Worm (Caenorhabditis elegans) whole organism, L4 larva: ENCODE results near the gene daf-15.

Experiments used
- D1046.2 ChIP-seq: fragments of 200-800 bp; sonication (Bioruptor generic); IDR thresholded peaks from 2 replicates; pipeline ENCODE4 v1.3.6; 2022; ENCODE audit warnings: missing genetic modification characterization, missing compliant biosample characterization
- F10B5.3 ChIP-seq: sonication (generic microtip); optimal IDR thresholded peaks from 2 replicates; lab custom pipeline; 2016; ENCODE audit warnings: mild to moderate bottlenecking, missing genetic modification characterization, missing compliant biosample characterization
- F26F4.8 ChIP-seq: fragments of 200-800 bp; sonication (Bioruptor generic); conservative IDR thresholded peaks from 2 replicates; pipeline ENCODE4 v1.3.6; 2022; ENCODE audit warnings: missing genetic modification characterization, missing compliant biosample characterization
- F44E2.7 ChIP-seq: fragments of 200-800 bp; sonication (Bioruptor generic); IDR thresholded peaks from 2 replicates; pipeline ENCODE4 v2.1.2; 2022; ENCODE audit warnings: missing genetic modification characterization, missing compliant biosample characterization
- R02D3.7 ChIP-seq: fragments of 150-350 bp; sonication (generic microtip); optimal IDR thresholded peaks from 3 replicates; lab custom pipeline; 2014; ENCODE audit warnings: missing biosample characterization, missing genetic modification characterization
- Y105C5A.15 ChIP-seq: fragments of 200-800 bp; sonication (Bioruptor generic); IDR thresholded peaks from 2 replicates; pipeline ENCODE4 v1.3.6; 2022; ENCODE audit warnings: missing genetic modification characterization, missing compliant biosample characterization
- Y48G9A.11 ChIP-seq: fragments of 200-800 bp; sonication (Bioruptor generic); IDR thresholded peaks from 2 replicates; pipeline ENCODE4 v1.3.6; 2022; ENCODE audit warnings: missing genetic modification reagents, missing genetic modification characterization, missing compliant biosample characterization
- ZK337.2 ChIP-seq: fragments of 200-800 bp; sonication (Bioruptor generic); IDR thresholded peaks from 2 replicates; pipeline ENCODE4 v1.3.6; 2022; ENCODE audit warnings: missing genetic modification reagents, missing genetic modification characterization, missing compliant biosample characterization
- ZK546.5 ChIP-seq, 2 experiments: sonication (generic microtip); optimal IDR thresholded peaks; 2 replicates each; lab custom pipeline; 2017; ENCODE audit warnings: missing biosample characterization in 2 of 2, missing genetic modification characterization in 2 of 2
- aha-1 ChIP-seq: fragments of 150-350 bp; peaks from one replicate; lab custom pipeline; 2014; ENCODE audit warnings: missing biosample characterization, missing genetic modification characterization
- ama-1 ChIP-seq: fragments of 150-350 bp; optimal IDR thresholded peaks from 2 replicates; lab custom pipeline; 2014; ENCODE audit warnings: inconsistent platforms, mixed read lengths
- ceh-28 ChIP-seq: fragments of 150-350 bp; optimal IDR thresholded peaks from 2 replicates; lab custom pipeline; 2014; ENCODE audit warnings: missing biosample characterization, missing genetic modification reagents, missing genetic modification characterization
- ceh-82 ChIP-seq: sonication (generic microtip); optimal IDR thresholded peaks from 2 replicates; lab custom pipeline; 2017; ENCODE audit warnings: missing biosample characterization, missing genetic modification characterization
- daf-16 ChIP-seq, 3 experiments: sonication (generic microtip); optimal IDR thresholded peaks; 2 replicates each; lab custom pipeline; 2016 to 2017; ENCODE audit warnings: missing genetic modification characterization in 3 of 3, missing genetic modification reagents in 3 of 3, mild to moderate bottlenecking in 2 of 3, missing compliant biosample characterization in 2 of 3, missing biosample characterization in 1 of 3, moderate library complexity in 1 of 3
- dmd-6 ChIP-seq: fragments of 200-800 bp; sonication (Bioruptor generic); IDR thresholded peaks from 2 replicates; pipeline ENCODE4 v1.3.6; 2022; ENCODE audit warnings: missing genetic modification reagents, missing genetic modification characterization, missing compliant biosample characterization
- dpl-1 ChIP-seq: fragments of 150-350 bp; optimal IDR thresholded peaks from 2 replicates; lab custom pipeline; 2014; ENCODE audit warnings: missing biosample characterization, missing genetic modification reagents, missing genetic modification characterization
- duxl-1 ChIP-seq: sonication (generic microtip); optimal IDR thresholded peaks from 2 replicates; lab custom pipeline; 2016; ENCODE audit warnings: mild to moderate bottlenecking, missing genetic modification characterization, moderate library complexity, missing compliant biosample characterization; ENCODE audit not compliant: poor library complexity
- dve-1 ChIP-seq: sonication (generic microtip); optimal IDR thresholded peaks from 2 replicates; lab custom pipeline; 2017; ENCODE audit warnings: antibody characterized with exemption, mild to moderate bottlenecking, missing genetic modification characterization, missing compliant biosample characterization; ENCODE audit not compliant: insufficient read depth
- gei-8 ChIP-seq: fragments of 200-800 bp; sonication (Bioruptor generic); optimal IDR thresholded peaks from 2 replicates; lab custom pipeline; 2018; ENCODE audit warnings: mild to moderate bottlenecking, missing genetic modification characterization, missing compliant biosample characterization
- hif-1 ChIP-seq, 2 experiments: sonication (generic microtip); optimal IDR thresholded peaks; 2 replicates each; lab custom pipeline; 2016 to 2017; ENCODE audit warnings: missing compliant biosample characterization in 2 of 2, missing genetic modification characterization in 2 of 2, missing genetic modification reagents in 2 of 2, missing genotype in 2 of 2, mild to moderate bottlenecking in 1 of 2
- hlh-30 ChIP-seq: sonication (generic microtip); optimal IDR thresholded peaks from 2 replicates; lab custom pipeline; 2017; ENCODE audit warnings: antibody characterized with exemption, mild to moderate bottlenecking, missing genetic modification characterization, missing compliant biosample characterization; ENCODE audit not compliant: insufficient read depth
- lim-7 ChIP-seq: fragments of 200-800 bp; sonication (Bioruptor generic); IDR thresholded peaks from 2 replicates; pipeline ENCODE4 v1.3.6; 2022; ENCODE audit warnings: missing genetic modification characterization, missing compliant biosample characterization
- lin-1 ChIP-seq: fragments of 200-800 bp; sonication (Bioruptor generic); IDR thresholded peaks from 2 replicates; pipeline ENCODE4 v1.3.6; 2022; ENCODE audit warnings: missing genetic modification reagents, missing genetic modification characterization, missing compliant biosample characterization
- lin-39 ChIP-seq: fragments of 150-350 bp; optimal IDR thresholded peaks from 2 replicates; lab custom pipeline; 2014; ENCODE audit warnings: missing biosample characterization, missing genetic modification reagents, missing genetic modification characterization
- lir-3 ChIP-seq: sonication (generic microtip); optimal IDR thresholded peaks from 2 replicates; lab custom pipeline; 2016; ENCODE audit warnings: mild to moderate bottlenecking, missing genetic modification characterization, missing compliant biosample characterization
- madf-5 ChIP-seq, 2 experiments: fragments of 200-800 bp; sonication (Bioruptor generic); IDR thresholded peaks; 2 replicates each; pipeline ENCODE4 v1.3.6; 2022; ENCODE audit warnings: missing compliant biosample characterization in 2 of 2, missing genetic modification characterization in 2 of 2
- madf-9 ChIP-seq: fragments of 200-800 bp; sonication (Bioruptor generic); conservative IDR thresholded peaks from 2 replicates; pipeline ENCODE4 v1.3.6; 2022; ENCODE audit warnings: missing genetic modification reagents, missing genetic modification characterization, missing compliant biosample characterization
- mdl-1 ChIP-seq, 2 experiments: fragments of 150-350 bp in 1 of 2; sonication (generic microtip) in 1 of 2; optimal IDR thresholded peaks; 2 replicates each; lab custom pipeline; 2014 to 2017; ENCODE audit warnings: missing biosample characterization in 2 of 2, missing genetic modification characterization in 2 of 2
- mxl-3 ChIP-seq: fragments of 200-800 bp; sonication (Bioruptor generic); optimal IDR thresholded peaks from 2 replicates; lab custom pipeline; 2018; ENCODE audit warnings: mild to moderate bottlenecking, missing genetic modification characterization, missing compliant biosample characterization
- nhr-10 ChIP-seq: fragments of 150-350 bp; optimal IDR thresholded peaks from 2 replicates; lab custom pipeline; 2014; ENCODE audit warnings: missing biosample characterization, missing genetic modification characterization
- nhr-102 ChIP-seq: sonication (generic microtip); optimal IDR thresholded peaks from 2 replicates; lab custom pipeline; 2016; ENCODE audit warnings: mild to moderate bottlenecking, missing genetic modification characterization, moderate library complexity, missing compliant biosample characterization
- nhr-11 ChIP-seq: fragments of 150-350 bp; optimal IDR thresholded peaks from 2 replicates; lab custom pipeline; 2014; ENCODE audit warnings: missing biosample characterization, missing genetic modification characterization
- nhr-237 ChIP-seq: sonication (generic microtip); optimal IDR thresholded peaks from 2 replicates; lab custom pipeline; 2017; ENCODE audit warnings: missing biosample characterization, missing genetic modification characterization
- nhr-41 ChIP-seq: fragments of 200-800 bp; sonication (Bioruptor generic); IDR thresholded peaks from 2 replicates; pipeline ENCODE4 v1.3.6; 2022; ENCODE audit warnings: missing genetic modification reagents, missing genetic modification characterization, missing compliant biosample characterization
- nhr-42 ChIP-seq: fragments of 200-800 bp; sonication (Bioruptor generic); IDR thresholded peaks from 2 replicates; pipeline ENCODE4 v1.3.6; 2022; ENCODE audit warnings: missing genetic modification characterization, missing compliant biosample characterization
- nhr-77 ChIP-seq: fragments of 150-350 bp; optimal IDR thresholded peaks from 2 replicates; lab custom pipeline; 2014; ENCODE audit warnings: missing biosample characterization, missing genetic modification characterization
- rbr-2 ChIP-seq: sonication (generic microtip); optimal IDR thresholded peaks from 2 replicates; lab custom pipeline; 2016; ENCODE audit warnings: missing genotype, missing genetic modification characterization, missing compliant biosample characterization
- saeg-2 ChIP-seq: fragments of 200-800 bp; sonication (Bioruptor generic); IDR thresholded peaks from 2 replicates; pipeline ENCODE4 v1.3.6; 2022; ENCODE audit warnings: missing genetic modification reagents, missing genetic modification characterization, missing compliant biosample characterization
- set-16 ChIP-seq: fragments of 200-800 bp; sonication (Bioruptor generic); IDR thresholded peaks from 2 replicates; pipeline ENCODE4 v1.3.6; 2022; ENCODE audit warnings: missing genetic modification reagents, missing genetic modification characterization, missing compliant biosample characterization
- snpc-1.2 ChIP-seq: fragments of 200-800 bp; sonication (Bioruptor generic); IDR thresholded peaks from 2 replicates; pipeline ENCODE4 v1.3.6; 2022; ENCODE audit warnings: missing genetic modification reagents, missing genetic modification characterization, missing compliant biosample characterization
- snpc-4 ChIP-seq: fragments of 150-350 bp; optimal IDR thresholded peaks from 2 replicates; lab custom pipeline; 2014; ENCODE audit warnings: missing biosample characterization, missing genetic modification characterization
- tag-97 ChIP-seq: fragments of 200-800 bp; sonication (Bioruptor generic); IDR thresholded peaks from 2 replicates; pipeline ENCODE4 v1.3.6; 2022; ENCODE audit warnings: missing genetic modification characterization, missing compliant biosample characterization
- tra-1 ChIP-seq: fragments of 200-800 bp; sonication (Bioruptor generic); IDR thresholded peaks from 2 replicates; pipeline ENCODE4 v1.3.6; 2022; ENCODE audit warnings: missing genetic modification reagents, missing genetic modification characterization, missing compliant biosample characterization
- unc-130 ChIP-seq: sonication (generic microtip); optimal IDR thresholded peaks from 2 replicates; lab custom pipeline; 2016; ENCODE audit warnings: missing genetic modification reagents, missing genetic modification characterization, missing compliant biosample characterization
- unc-39 ChIP-seq: sonication (generic microtip); optimal IDR thresholded peaks from 2 replicates; lab custom pipeline; 2017; ENCODE audit warnings: missing biosample characterization, missing genetic modification characterization
- unc-62 ChIP-seq, 3 experiments: fragments of 150-350 bp in 1 of 3; sonication (generic microtip); optimal IDR thresholded peaks in 2 of 3; peaks in 1 of 3; 1 replicate in 1 of 3; 2 replicates in 2 of 3; lab custom pipeline; 2014 to 2017; ENCODE audit warnings: missing biosample characterization in 3 of 3, missing genetic modification characterization in 3 of 3, missing genetic modification reagents in 3 of 3, missing genotype in 1 of 3
- zag-1 ChIP-seq: fragments of 150-350 bp; optimal IDR thresholded peaks from 2 replicates; lab custom pipeline; 2014; ENCODE audit warnings: missing biosample characterization, missing genetic modification characterization
- zip-2 ChIP-seq: fragments of 150-350 bp; optimal IDR thresholded peaks from 2 replicates; lab custom pipeline; 2014; ENCODE audit warnings: missing biosample characterization, missing genetic modification characterization
- ztf-11 ChIP-seq: fragments of 150-350 bp; optimal IDR thresholded peaks from 2 replicates; lab custom pipeline; 2014; ENCODE audit warnings: missing biosample characterization, missing genetic modification characterization

daf-15 gene

DNA sequence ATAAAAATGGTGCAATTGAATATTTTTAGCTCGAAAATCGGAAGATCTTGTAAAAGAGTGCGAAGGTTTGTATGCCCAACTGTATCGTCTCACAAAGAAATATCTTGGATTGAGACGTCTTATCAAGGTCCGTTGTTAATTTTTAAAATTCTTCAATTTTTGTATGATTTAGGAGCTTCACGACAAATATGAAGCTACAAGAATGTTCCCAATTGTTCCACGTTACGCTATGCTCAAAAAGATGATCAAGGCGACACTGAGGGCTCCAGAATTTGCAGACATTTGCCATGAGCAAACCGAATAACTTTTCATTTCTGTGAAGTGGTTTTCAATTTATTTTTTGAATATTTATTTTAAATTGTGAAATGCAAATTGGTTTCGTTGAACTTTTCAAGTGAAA, 52.7 kb downstream of the daf-15 start (continued):
- TF ChIP-seq ztf-11 (tag; lab: Kevin White, UChicago), result no peak
- no peak for TF ChIP-seq F44E2.7 (GFP tag; lab: Robert Waterston, UW)
- peak; percentile 49; the same call in 1 of the 2 replicates for TF ChIP-seq snpc-1.2
- no peak for TF ChIP-seq nhr-102
- TF ChIP-seq zip-2 (tag; lab: Kevin White, UChicago), result no peak
- TF ChIP-seq unc-39 (tag; lab: Kevin White, UChicago), result no peak
- no peak for TF ChIP-seq saeg-2 (GFP tag; lab: Robert Waterston, UW)
- TF ChIP-seq, all 104 proteins: peak for 27

DNA sequence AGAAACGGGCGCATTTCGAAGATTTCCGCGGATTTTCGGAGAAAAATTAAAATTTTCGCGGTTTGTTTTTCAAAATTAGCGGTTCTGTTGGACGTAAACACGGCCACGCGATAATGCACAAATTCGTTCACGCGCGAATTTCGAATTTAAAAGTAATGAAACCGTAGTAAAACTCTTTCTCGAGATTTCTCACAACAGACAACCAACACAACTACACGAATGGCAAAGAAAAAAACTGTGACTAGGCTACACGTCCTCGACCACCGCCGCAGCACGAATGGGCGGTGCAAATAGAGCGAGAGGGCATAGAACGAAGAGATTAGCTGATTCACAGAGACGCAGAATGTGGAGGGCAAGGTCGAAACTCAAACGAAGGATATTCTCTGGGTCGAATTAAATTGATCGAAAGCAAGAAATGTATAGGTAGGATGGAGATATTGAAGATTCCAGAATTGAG, 54.9 kb downstream of the daf-15 start, which contains the start of gene idh-1:
Gene idh-1 (minus strand): TSS at position 228 of the 457 bp plus-strand sequence.
- TF ChIP-seq saeg-2 (GFP tag; lab: Robert Waterston, UW) (no peak), nhr-11 (tag; lab: Kevin White, UChicago) (peak; percentile 86), snpc-4 (tag; lab: Kevin White, UChicago) (no peak), dmd-6 (GFP tag; lab: Robert Waterston, UW) (peak; percentile 32; the same call in 1 of the 2 replicates), unc-39 (tag; lab: Kevin White, UChicago) (no peak), hif-1 (tag; optimal IDR thresholded peaks at IDR 0.05; lab: Kevin White, UChicago) (peak in 1 of 2 experiments; percentile 20), ZK546.5 (tag; optimal IDR thresholded peaks at IDR 0.05; lab: Kevin White, UChicago) (no peak), nhr-77 (no peak), zag-1 (no peak), D1046.2 (GFP tag; lab: Robert Waterston, UW) (no peak), aha-1 (tag; lab: Kevin White, UChicago) (peak; percentile 34), gei-8 (GFP tag; lab: Kevin White, UChicago) (no peak), Y105C5A.15 (no peak), madf-5 (GFP tag; IDR thresholded peaks at IDR 0.05; lab: Robert Waterston, UW) (no peak), ceh-28 (tag; lab: Kevin White, UChicago) (no peak), lin-39 (no peak), hlh-30 (tag; lab: Kevin White, UChicago) (peak; percentile 44), ztf-11 (tag; lab: Kevin White, UChicago) (no peak), nhr-10 (tag; lab: Kevin White, UChicago) (peak; percentile 32), set-16 (no peak), ZK337.2 (no peak), unc-62 (GFP tag; optimal IDR thresholded peaks at IDR 0.05 in 1 of 2; lab: Kevin White, UChicago) (peak in 1 of 2 experiments; percentile 84), unc-62 (tag; optimal IDR thresholded peaks at IDR 0.05; lab: Kevin White, UChicago) (no peak), tra-1 (GFP tag; lab: Robert Waterston, UW) (no peak), daf-16 (GFP tag; optimal IDR thresholded peaks at IDR 0.05; lab: Kevin White, UChicago) (no peak), daf-16 (tag; optimal IDR thresholded peaks at IDR 0.05; lab: Kevin White, UChicago) (peak; percentile 8), lin-1 (GFP tag; lab: Robert Waterston, UW) (no peak), lir-3 (tag; lab: Kevin White, UChicago) (no peak), mdl-1 (tag; optimal IDR thresholded peaks at IDR 0.05; lab: Kevin White, UChicago) (peak in 1 of 2 experiments; percentile 14), dve-1 (no peak), madf-9 (GFP tag; lab: Robert Waterston, UW) (no peak), F26F4.8 (GFP tag; lab: Robert Waterston, UW) (no peak), F10B5.3 (tag; lab: Kevin White, UChicago) (no peak), ceh-82 (no peak), Y48G9A.11 (no peak), unc-130 (GFP tag; lab: Kevin White, UChicago) (peak; percentile 36), nhr-41 (GFP tag; lab: Robert Waterston, UW) (no peak), mxl-3 (peak; percentile 6), nhr-237 (tag; lab: Kevin White, UChicago) (no peak), nhr-42 (GFP tag; lab: Robert Waterston, UW) (0 out of 2 replicates have a peak, but pooled peaks have one; percentile 19), lim-7 (GFP tag; lab: Robert Waterston, UW) (no peak), duxl-1 (tag; lab: Kevin White, UChicago) (no peak), R02D3.7 (no peak), rbr-2 (tag; lab: Kevin White, UChicago) (peak; percentile 3), ama-1 (peak; percentile 37), dpl-1 (peak; percentile 71), tag-97 (GFP tag; lab: Robert Waterston, UW) (no peak), F44E2.7 (GFP tag; lab: Robert Waterston, UW) (no peak)
